Fruit fly (Drosophila melanogaster) S2 (cell line): ENCODE results near the gene CG13473.

Source experiments
- CG8478 ChIP-seq: fragments of >200 bp; optimal IDR thresholded peaks from 2 replicates; lab custom pipeline; 2018
- CTCF ChIP-seq, 2 experiments: fragments of >200 bp; optimal IDR thresholded peaks; 2 replicates each; lab custom pipeline; 2018

DNA sequence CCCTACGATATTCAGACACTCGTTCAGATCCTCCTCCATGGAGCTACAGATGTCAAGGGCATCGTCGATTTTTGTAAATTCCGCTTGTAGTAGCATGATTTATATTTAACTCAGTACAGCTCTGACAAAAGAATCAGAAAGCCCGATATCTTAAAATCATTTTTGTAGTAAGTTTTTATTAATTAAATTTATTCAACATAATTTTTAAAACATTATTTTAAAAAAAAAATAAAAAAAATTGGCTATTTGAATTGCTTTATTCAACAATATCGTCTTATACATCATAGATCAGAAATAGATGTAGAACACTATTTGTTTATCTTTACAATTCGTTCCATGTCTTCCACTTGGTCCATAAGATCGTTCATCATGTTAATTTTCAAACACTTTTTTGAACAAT, 31.6 kb upstream of the CG13473 start, which contains the start of gene CG13474:
- TF ChIP-seq CG8478 (lab: Kevin White, UChicago) (no peak), CTCF (optimal IDR thresholded peaks at IDR 0.05; lab: Kevin White, UChicago) (no peak)
